Fruit fly (Drosophila melanogaster) whole organism, prepupa: ENCODE measurements around the gene CG8630.
A peak's percentile ranks its signal among the peaks of the same experiment; 100 is the strongest.

Experiments used
- Blimp-1 ChIP-seq: fragments of 200-800 bp; sonication (Bioruptor generic); optimal IDR thresholded peaks from 3 replicates; lab custom pipeline; 2017; ENCODE audit warnings: missing biosample characterization, missing genetic modification characterization, mild to moderate bottlenecking, moderate library complexity, missing genetic modification reagents
- CG10631 ChIP-seq: fragments of 200-800 bp; sonication (Bioruptor generic); optimal IDR thresholded peaks from 2 replicates; lab custom pipeline; 2016; ENCODE audit warnings: missing biosample characterization, missing genetic modification characterization
- CG11294 ChIP-seq: fragments of 200-800 bp; sonication (Bioruptor generic); IDR thresholded peaks from 2 replicates; pipeline ENCODE4 v1.3.6; 2022; ENCODE audit warnings: missing biosample characterization, missing genetic modification characterization
- CG11902 ChIP-seq: fragments of 200-800 bp; sonication (Bioruptor generic); optimal IDR thresholded peaks from 3 replicates; lab custom pipeline; 2016; ENCODE audit warnings: missing biosample characterization, missing genetic modification characterization
- CG15336 ChIP-seq: fragments of 200-800 bp; sonication (Bioruptor generic); IDR thresholded peaks from 2 replicates; pipeline ENCODE4 v1.3.6; 2022; ENCODE audit warnings: missing biosample characterization, missing genetic modification characterization
- CG1621 ChIP-seq: fragments of 200-800 bp; sonication (Bioruptor generic); optimal IDR thresholded peaks from 3 replicates; lab custom pipeline; 2018; ENCODE audit warnings: missing biosample characterization, mild to moderate bottlenecking, missing genetic modification characterization
- CG3032 ChIP-seq: fragments of 200-800 bp; optimal IDR thresholded peaks from 2 replicates; lab custom pipeline; 2019; ENCODE audit warnings: missing biosample characterization, mild to moderate bottlenecking, missing genetic modification characterization, moderate library complexity
- CG32006 ChIP-seq: fragments of 200-800 bp; sonication (Bioruptor generic); optimal IDR thresholded peaks from 3 replicates; lab custom pipeline; 2017; ENCODE audit warnings: missing biosample characterization, mild to moderate bottlenecking, missing genetic modification characterization
- CG3919 ChIP-seq: fragments of 200-800 bp; sonication (Bioruptor generic); optimal IDR thresholded peaks from 3 replicates; lab custom pipeline; 2016; ENCODE audit warnings: missing biosample characterization, missing genetic modification characterization
- CG4318 ChIP-seq: fragments of 200-800 bp; sonication (Bioruptor generic); optimal IDR thresholded peaks from 3 replicates; lab custom pipeline; 2017; ENCODE audit warnings: missing biosample characterization, mild to moderate bottlenecking, missing genetic modification characterization
- CG6163 ChIP-seq: fragments of 200-800 bp; sonication (Bioruptor generic); IDR thresholded peaks from 3 replicates; pipeline ENCODE4 v1.3.6; 2022; ENCODE audit warnings: missing biosample characterization, missing genetic modification characterization
- CG6276 ChIP-seq: fragments of 200-800 bp; sonication (Bioruptor generic); optimal IDR thresholded peaks from 2 replicates; lab custom pipeline; 2017; ENCODE audit warnings: missing biosample characterization, mild to moderate bottlenecking, missing genetic modification characterization
- CG6792 ChIP-seq: fragments of 200-800 bp; sonication (Bioruptor generic); optimal IDR thresholded peaks from 3 replicates; lab custom pipeline; 2016; ENCODE audit warnings: missing biosample characterization, missing genetic modification characterization
- CG6808 ChIP-seq: fragments of 200-800 bp; sonication (Bioruptor generic); optimal IDR thresholded peaks from 3 replicates; lab custom pipeline; 2017; ENCODE audit warnings: missing biosample characterization, missing genetic modification characterization, mild to moderate bottlenecking, moderate library complexity, missing genetic modification reagents
- CG6854 ChIP-seq: fragments of 200-800 bp; sonication (Bioruptor generic); optimal IDR thresholded peaks from 2 replicates; lab custom pipeline; 2017; ENCODE audit warnings: missing biosample characterization, mild to moderate bottlenecking, missing genetic modification characterization
- CG7368 ChIP-seq: fragments of 200-800 bp; sonication (Bioruptor generic); optimal IDR thresholded peaks from 3 replicates; lab custom pipeline; 2016; ENCODE audit warnings: missing biosample characterization, missing genetic modification characterization
- CG9139 ChIP-seq: fragments of 200-800 bp; sonication (Bioruptor generic); optimal IDR thresholded peaks from 3 replicates; lab custom pipeline; 2017; ENCODE audit warnings: missing biosample characterization, mild to moderate bottlenecking, missing genetic modification characterization
- Eip78C ChIP-seq: fragments of 200-800 bp; sonication (Bioruptor generic); peaks from one replicate; lab custom pipeline; 2016; ENCODE audit warnings: missing biosample characterization, missing genetic modification characterization
- Eip93F ChIP-seq: fragments of 200-800 bp; sonication (Bioruptor generic); optimal IDR thresholded peaks from 2 replicates; lab custom pipeline; 2016; ENCODE audit warnings: missing biosample characterization, mild to moderate bottlenecking, missing genetic modification characterization
- Ets21C ChIP-seq: fragments of 200-800 bp; sonication (Bioruptor generic); optimal IDR thresholded peaks from 3 replicates; lab custom pipeline; 2016; ENCODE audit warnings: missing biosample characterization, missing genetic modification characterization
- Ets96B ChIP-seq: fragments of 200-800 bp; optimal IDR thresholded peaks from 2 replicates; lab custom pipeline; 2019; ENCODE audit warnings: missing biosample characterization, mild to moderate bottlenecking, missing genetic modification characterization, moderate library complexity
- Gug ChIP-seq: fragments of 200-800 bp; sonication (Bioruptor generic); IDR thresholded peaks from 2 replicates; pipeline ENCODE4 v1.3.6; 2022; ENCODE audit warnings: missing biosample characterization, missing genetic modification characterization
- Hr39 ChIP-seq: fragments of 200-800 bp; sonication (Bioruptor generic); optimal IDR thresholded peaks from 2 replicates; lab custom pipeline; 2016; ENCODE audit warnings: missing biosample characterization, missing genetic modification characterization
- Lpt ChIP-seq: fragments of 200-800 bp; sonication (Bioruptor generic); optimal IDR thresholded peaks from 3 replicates; lab custom pipeline; 2016; ENCODE audit warnings: missing biosample characterization, missing genetic modification characterization
- Met ChIP-seq: fragments of 200-800 bp; sonication (Bioruptor generic); optimal IDR thresholded peaks from 3 replicates; lab custom pipeline; 2016; ENCODE audit warnings: missing biosample characterization, missing genetic modification characterization
- Sox14 ChIP-seq: fragments of 200-800 bp; sonication (Bioruptor generic); optimal IDR thresholded peaks from 3 replicates; lab custom pipeline; 2016; ENCODE audit warnings: missing biosample characterization, missing genetic modification characterization
- achi ChIP-seq: fragments of 200-800 bp; sonication (Bioruptor generic); optimal IDR thresholded peaks from 3 replicates; lab custom pipeline; 2016; ENCODE audit warnings: missing biosample characterization, missing genetic modification characterization
- acj6 ChIP-seq: fragments of 200-800 bp; sonication (Bioruptor generic); optimal IDR thresholded peaks from 3 replicates; lab custom pipeline; 2016; ENCODE audit warnings: missing biosample characterization, missing genetic modification characterization
- cyc ChIP-seq: fragments of 200-800 bp; sonication (Bioruptor generic); optimal IDR thresholded peaks from 3 replicates; lab custom pipeline; 2016; ENCODE audit warnings: missing biosample characterization, missing genetic modification characterization
- dac ChIP-seq: fragments of 200-800 bp; sonication (Bioruptor generic); optimal IDR thresholded peaks from 2 replicates; lab custom pipeline; 2017; ENCODE audit warnings: missing biosample characterization, mild to moderate bottlenecking, missing genetic modification characterization
- eg ChIP-seq: fragments of 200-800 bp; sonication (Bioruptor generic); IDR thresholded peaks from 3 replicates; pipeline ENCODE4 v1.3.6; 2022; ENCODE audit warnings: missing biosample characterization, missing genetic modification characterization
- esn ChIP-seq: fragments of 200-800 bp; sonication (Bioruptor generic); optimal IDR thresholded peaks from 2 replicates; lab custom pipeline; 2016; ENCODE audit warnings: missing biosample characterization, mild to moderate bottlenecking, missing genetic modification characterization, moderate library complexity
- fd59A ChIP-seq: fragments of 200-800 bp; sonication (Bioruptor generic); optimal IDR thresholded peaks from 2 replicates; lab custom pipeline; 2017; ENCODE audit warnings: missing biosample characterization, mild to moderate bottlenecking, missing genetic modification characterization, missing genetic modification reagents
- lz ChIP-seq: fragments of 200-800 bp; sonication (Bioruptor generic); optimal IDR thresholded peaks from 3 replicates; lab custom pipeline; 2016; ENCODE audit warnings: missing biosample characterization, missing genetic modification characterization
- net ChIP-seq: fragments of 200-800 bp; sonication (Bioruptor generic); optimal IDR thresholded peaks from 3 replicates; lab custom pipeline; 2016; ENCODE audit warnings: missing biosample characterization, missing genetic modification characterization
- salr ChIP-seq, 2 experiments: fragments of 200-800 bp; sonication (Bioruptor generic); optimal IDR thresholded peaks; 3 replicates each; lab custom pipeline; 2016 to 2018; ENCODE audit warnings: missing biosample characterization in 2 of 2, missing genetic modification characterization in 2 of 2, mild to moderate bottlenecking in 1 of 2
- spab ChIP-seq: fragments of 200-800 bp; sonication (Bioruptor generic); optimal IDR thresholded peaks from 2 replicates; lab custom pipeline; 2017; ENCODE audit warnings: missing biosample characterization, mild to moderate bottlenecking, missing genetic modification characterization, missing genetic modification reagents
- ss ChIP-seq, 2 experiments: fragments of 200-800 bp; sonication (Bioruptor generic); optimal IDR thresholded peaks; 2 replicates in 1 of 2; 3 replicates in 1 of 2; lab custom pipeline; 2017 to 2018; ENCODE audit warnings: mild to moderate bottlenecking in 2 of 2, missing biosample characterization in 2 of 2, missing genetic modification characterization in 2 of 2, moderate library complexity in 1 of 2
- svp ChIP-seq: fragments of 200-800 bp; sonication (Bioruptor generic); peaks from one replicate; lab custom pipeline; 2016; ENCODE audit warnings: missing biosample characterization, missing genetic modification characterization
- topi ChIP-seq: fragments of 200-800 bp; sonication (Bioruptor generic); optimal IDR thresholded peaks from 3 replicates; lab custom pipeline; 2016; ENCODE audit warnings: missing biosample characterization, missing genetic modification characterization
- vri ChIP-seq: fragments of 200-800 bp; sonication (Bioruptor generic); optimal IDR thresholded peaks from 3 replicates; lab custom pipeline; 2016; ENCODE audit warnings: missing biosample characterization, mild to moderate bottlenecking, missing genetic modification characterization

Gene CG8630

DNA sequence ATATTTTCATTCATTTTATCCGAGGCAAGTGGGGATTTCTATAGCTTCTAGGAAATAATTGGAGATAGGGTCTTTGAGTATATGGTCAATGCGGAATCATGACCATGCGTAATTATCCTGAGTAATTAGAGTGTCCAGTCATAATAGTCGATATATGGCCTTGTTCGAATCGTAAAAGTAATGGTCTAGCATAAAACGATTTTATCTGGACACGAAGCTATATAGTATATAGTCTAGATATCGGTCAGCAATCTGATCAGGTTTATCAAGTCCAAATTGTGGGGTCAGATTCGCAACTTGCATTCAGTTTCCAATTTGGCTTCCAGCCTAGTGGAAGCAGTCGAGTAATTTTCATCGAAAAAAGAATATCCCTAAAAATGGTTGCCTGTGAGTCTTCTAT, 22.8 kb downstream of the CG8630 start, which contains the start of gene CG32473:
CG32473 (plus strand) TSS at position 301 of the 400 bp plus-strand sequence.
- TF ChIP-seq vri (peak; percentile 37), achi (GFP tag; lab: Kevin White, UChicago) (no peak)

DNA sequence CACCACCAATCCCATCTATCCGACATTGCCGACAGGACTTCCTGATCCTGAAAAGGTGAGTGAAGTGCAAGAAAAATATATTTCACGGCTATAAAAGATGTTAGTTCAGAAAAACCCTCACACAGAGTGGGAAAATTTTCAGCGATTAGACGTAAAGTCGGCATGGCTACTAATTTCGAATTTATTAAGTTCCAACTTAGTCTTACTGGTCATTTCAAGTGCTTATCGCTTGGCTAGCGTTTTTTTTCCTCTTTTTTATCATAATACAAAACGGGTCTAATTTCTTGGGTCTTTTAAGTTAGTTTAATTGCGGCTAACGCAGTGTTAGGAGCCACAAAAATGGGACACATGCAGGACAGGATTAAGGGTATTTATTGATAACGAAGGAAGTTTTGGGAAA, 23.6 kb downstream of the CG8630 start, which contains the start of gene CG43208:
CG43208 (plus strand) TSS at position 301 of the 400 bp plus-strand sequence.
- TF ChIP-seq Eip93F (GFP tag; lab: Kevin White, UChicago), result no peak
- TF ChIP-seq CG6854, result no peak
- no peak for TF ChIP-seq net (GFP tag; lab: Kevin White, UChicago)
- TF ChIP-seq Gug (GFP tag; lab: Robert Waterston, UW), result no peak
- no peak for TF ChIP-seq vri
- TF ChIP-seq Hr39 (GFP tag; lab: Kevin White, UChicago), result no peak
- no peak for TF ChIP-seq topi
- no peak for TF ChIP-seq lz (GFP tag; lab: Kevin White, UChicago)
- no peak for TF ChIP-seq CG6276 (GFP tag; lab: Kevin White, UChicago)
- TF ChIP-seq esn, result no peak
- TF ChIP-seq spab, result no peak
- no peak for TF ChIP-seq Sox14
- no peak for TF ChIP-seq salr (GFP tag; optimal IDR thresholded peaks at IDR 0.05; lab: Kevin White, UChicago)
- no peak for TF ChIP-seq CG6808 (GFP tag; lab: Kevin White, UChicago)
- TF ChIP-seq CG3032 (tag; lab: Kevin White, UChicago), result no peak
- TF ChIP-seq CG11294 (GFP tag; lab: Robert Waterston, UW), result no peak

DNA sequence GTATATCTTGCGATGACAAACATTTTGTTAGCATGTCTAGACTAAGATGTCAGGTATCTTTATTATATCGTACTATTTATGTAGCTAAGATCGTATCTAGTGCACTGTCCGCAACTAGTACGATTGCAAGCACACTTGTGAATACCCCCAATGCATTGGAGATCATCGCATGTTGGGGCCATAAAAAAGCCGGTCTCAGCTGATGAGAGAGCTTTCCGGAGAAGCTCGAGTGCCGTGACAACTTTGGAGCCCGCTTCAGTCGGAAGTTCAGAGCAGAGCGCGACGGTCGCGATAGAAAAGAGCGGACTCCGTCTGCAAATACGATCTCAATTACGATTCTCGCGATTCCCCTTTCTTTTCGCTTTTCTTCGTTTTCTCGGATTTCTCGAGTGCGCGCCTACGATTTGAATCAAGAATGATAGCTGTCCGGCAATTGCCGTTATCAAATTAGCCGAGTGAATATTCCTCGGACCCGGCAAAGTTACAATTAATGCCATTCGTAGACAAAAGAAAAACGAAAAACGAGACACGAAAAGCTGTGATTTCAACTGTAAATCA, 25.1 kb downstream of the CG8630 start:
- TF ChIP-seq achi (GFP tag; lab: Kevin White, UChicago) (no peak), CG32006 (GFP tag; lab: Kevin White, UChicago) (no peak), CG6163 (peak; percentile 53), CG1621 (tag; lab: Kevin White, UChicago) (peak; percentile 74), ss (GFP tag; optimal IDR thresholded peaks at IDR 0.05; lab: Kevin White, UChicago) (no peak), CG3919 (peak; percentile 53), svp (GFP tag; lab: Kevin White, UChicago) (peak; percentile 26), CG3032 (tag; lab: Kevin White, UChicago) (no peak), CG6276 (GFP tag; lab: Kevin White, UChicago) (peak; percentile 3), net (GFP tag; lab: Kevin White, UChicago) (peak; percentile 4), CG15336 (GFP tag; lab: Robert Waterston, UW) (peak; percentile 42; the same call in 1 of the 2 replicates), dac (GFP tag; lab: Kevin White, UChicago) (no peak), CG6854 (no peak), acj6 (no peak)

DNA sequence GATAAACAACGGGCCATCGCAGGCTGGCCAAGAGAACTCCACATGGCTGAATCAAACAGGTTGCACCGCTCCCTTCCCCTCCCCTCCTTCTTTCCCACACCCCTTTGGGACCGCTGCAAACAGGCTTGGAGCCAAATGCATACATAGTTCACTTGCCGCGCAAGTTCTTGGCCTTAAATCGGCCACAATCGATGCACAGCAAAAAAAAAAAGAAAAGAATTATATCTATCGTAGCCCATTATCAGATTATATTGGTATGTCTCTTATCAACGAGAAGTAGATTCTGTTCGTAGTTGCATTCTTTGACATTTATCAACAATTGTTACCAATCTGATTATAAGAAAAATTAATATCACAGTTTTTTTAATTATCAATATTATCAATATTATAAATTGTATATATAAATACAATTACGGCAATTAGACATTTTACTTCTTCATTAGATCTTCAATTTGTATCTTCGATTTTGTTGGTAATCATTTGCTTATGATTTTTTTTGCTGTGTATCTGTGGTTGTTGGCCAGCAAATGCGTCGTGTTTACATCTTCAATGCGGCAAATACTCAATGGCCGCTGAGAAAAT, 25.9 kb downstream of the CG8630 start:
- TF ChIP-seq net (GFP tag; lab: Kevin White, UChicago) (peak; percentile 76), dac (GFP tag; lab: Kevin White, UChicago) (peak; percentile 43), Eip78C (GFP tag; lab: Kevin White, UChicago) (peak; percentile 93), CG10631 (peak; percentile 90), CG32006 (GFP tag; lab: Kevin White, UChicago) (peak; percentile 94), Blimp-1 (GFP tag; lab: Kevin White, UChicago) (peak; percentile 58), CG7368 (peak; percentile 63), Lpt (GFP tag; lab: Kevin White, UChicago) (peak; percentile 79), Hr39 (GFP tag; lab: Kevin White, UChicago) (peak; percentile 54), Sox14 (peak; percentile 68), CG4318 (GFP tag; lab: Kevin White, UChicago) (peak; percentile 87), Eip93F (GFP tag; lab: Kevin White, UChicago) (no peak), eg (GFP tag; lab: Robert Waterston, UW) (peak; percentile 62), CG6163 (peak; percentile 79), Met (GFP tag; lab: Kevin White, UChicago) (peak; percentile 79), fd59A (GFP tag; lab: Kevin White, UChicago) (peak; percentile 67), CG6792 (peak; percentile 78), cyc (GFP tag; lab: Kevin White, UChicago) (peak; percentile 61), CG1621 (tag; lab: Kevin White, UChicago) (peak; percentile 40), ss (GFP tag; optimal IDR thresholded peaks at IDR 0.05; lab: Kevin White, UChicago) (peak; percentile 74 to 78), Gug (GFP tag; lab: Robert Waterston, UW) (peak; percentile 40), lz (GFP tag; lab: Kevin White, UChicago) (peak; percentile 62), CG11902 (GFP tag; lab: Kevin White, UChicago) (peak; percentile 59), salr (GFP tag; optimal IDR thresholded peaks at IDR 0.05; lab: Kevin White, UChicago) (peak; percentile 31 to 94), Ets21C (GFP tag; lab: Kevin White, UChicago) (peak; percentile 21), CG6276 (GFP tag; lab: Kevin White, UChicago) (peak; percentile 87), spab (peak; percentile 86), Ets96B (tag; lab: Kevin White, UChicago) (peak; percentile 87), CG9139 (GFP tag; lab: Kevin White, UChicago) (peak; percentile 77), CG3032 (tag; lab: Kevin White, UChicago) (peak; percentile 82)
